Fruit fly (Drosophila melanogaster) whole organism, wandering third instar larva: Measurements from ENCODE around the gene Invadolysin.

Source experiments
- dl ChIP-seq, 2 experiments: fragments of 175-275, 200-275 bp in 1 of 2; fragments of 200-275 bp in 1 of 2; sonication (Bioruptor generic); optimal IDR thresholded peaks; lab custom pipeline; 2018; ENCODE audit warnings: mild to moderate bottlenecking in 2 of 2, missing biosample characterization in 2 of 2, missing genetic modification characterization in 2 of 2, moderate library complexity in 2 of 2; ENCODE audit not compliant: partially characterized antibody in 2 of 2, insufficient read depth in 1 of 2
- dmrt93B ChIP-seq: fragments of 200-800 bp; sonication (Bioruptor generic); optimal IDR thresholded peaks from 2 replicates; lab custom pipeline; 2018; ENCODE audit warnings: missing biosample characterization, mild to moderate bottlenecking, missing genetic modification characterization
- fru ChIP-seq: fragments of 200-800 bp; sonication (Bioruptor generic); optimal IDR thresholded peaks from 3 replicates; lab custom pipeline; 2016; ENCODE audit warnings: missing biosample characterization, mild to moderate bottlenecking, missing genetic modification characterization
- lola ChIP-seq: fragments of >200 bp; optimal IDR thresholded peaks from 2 replicates; lab custom pipeline; 2017; ENCODE audit warnings: missing biosample characterization, missing genetic modification characterization
- rgr ChIP-seq: fragments of 200-800 bp; sonication (Bioruptor generic); optimal IDR thresholded peaks from 3 replicates; lab custom pipeline; 2016; ENCODE audit warnings: missing biosample characterization, mild to moderate bottlenecking, missing genetic modification characterization

DNA sequence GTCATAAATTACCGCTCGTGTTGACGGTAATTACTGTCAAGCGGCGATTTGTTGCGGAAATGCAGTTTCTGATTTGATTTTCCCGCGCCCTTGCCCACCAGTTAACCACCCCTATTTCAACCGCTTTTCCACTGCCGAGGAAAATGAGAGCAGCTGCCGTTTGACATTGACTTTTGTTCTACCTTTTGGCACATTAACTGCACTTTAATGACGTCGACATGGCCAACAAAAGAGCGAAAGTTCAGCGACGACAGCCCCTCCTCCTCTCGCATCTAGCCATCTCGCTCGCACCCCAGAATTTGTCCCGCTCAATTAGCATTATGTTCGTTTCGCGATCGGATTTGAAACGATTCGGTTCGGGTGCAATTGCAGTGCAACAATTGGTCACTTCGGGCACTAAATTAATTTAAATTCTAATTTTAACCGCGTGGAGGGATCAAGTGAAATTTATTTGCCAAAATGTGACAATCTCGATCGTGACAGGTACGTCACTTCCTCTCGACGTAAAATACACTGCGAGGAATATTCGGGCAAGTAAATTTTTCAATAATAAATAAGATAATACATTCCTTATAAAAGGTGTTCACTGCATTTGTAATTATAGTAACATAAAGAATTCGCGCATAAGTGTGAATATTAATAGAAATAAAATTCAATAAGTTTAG lies 33.2 kb upstream of the Invadolysin start:
- TF ChIP-seq rgr (GFP tag; lab: Kevin White, UChicago) (no peak), lola (GFP tag; lab: Kevin White, UChicago) (no peak), dmrt93B (GFP tag; lab: Kevin White, UChicago) (no peak), fru (GFP tag; lab: Kevin White, UChicago) (no peak), dl (GFP tag; optimal IDR thresholded peaks at IDR 0.05; lab: Kevin White, UChicago; ENCODE audit: insufficient read depth in 1 of 2, partially characterized antibody in 2 of 2) (no peak)
